Fruit fly (Drosophila melanogaster) S2 (cell line): Measurements from ENCODE around the gene CG34135.

Experiments
- CG8478 ChIP-seq: fragments of >200 bp; optimal IDR thresholded peaks from 2 replicates; lab custom pipeline; 2018
- CTCF ChIP-seq, 2 experiments: fragments of >200 bp; optimal IDR thresholded peaks; 2 replicates each; lab custom pipeline; 2018

CG34135 gene

DNA sequence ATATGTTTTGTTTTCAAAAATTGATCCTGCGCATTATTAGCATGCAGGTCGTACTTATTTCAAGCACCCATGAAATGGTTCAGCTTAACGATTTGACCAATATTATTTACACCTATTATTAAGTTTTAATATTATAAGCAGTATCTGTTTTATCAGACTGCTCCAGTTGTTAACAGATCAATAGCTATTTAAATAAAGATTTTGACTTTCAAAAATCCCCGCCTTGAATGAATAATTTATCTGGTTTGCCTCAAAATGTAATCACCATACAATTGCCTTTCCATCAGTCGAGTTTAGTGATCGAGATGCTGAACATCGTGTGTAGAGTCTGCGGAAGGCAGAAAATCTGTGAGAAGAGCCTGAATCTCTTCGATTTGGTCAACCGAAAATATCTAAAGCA lies 42.8 kb downstream of the CG34135 start, which contains the start of gene ouib:
Gene ouib (plus strand): TSS at position 301 of the 400 bp plus-strand sequence.
- TF ChIP-seq CG8478 (lab: Kevin White, UChicago) = no peak
- no peak for TF ChIP-seq CTCF (optimal IDR thresholded peaks at IDR 0.05; lab: Kevin White, UChicago)

DNA sequence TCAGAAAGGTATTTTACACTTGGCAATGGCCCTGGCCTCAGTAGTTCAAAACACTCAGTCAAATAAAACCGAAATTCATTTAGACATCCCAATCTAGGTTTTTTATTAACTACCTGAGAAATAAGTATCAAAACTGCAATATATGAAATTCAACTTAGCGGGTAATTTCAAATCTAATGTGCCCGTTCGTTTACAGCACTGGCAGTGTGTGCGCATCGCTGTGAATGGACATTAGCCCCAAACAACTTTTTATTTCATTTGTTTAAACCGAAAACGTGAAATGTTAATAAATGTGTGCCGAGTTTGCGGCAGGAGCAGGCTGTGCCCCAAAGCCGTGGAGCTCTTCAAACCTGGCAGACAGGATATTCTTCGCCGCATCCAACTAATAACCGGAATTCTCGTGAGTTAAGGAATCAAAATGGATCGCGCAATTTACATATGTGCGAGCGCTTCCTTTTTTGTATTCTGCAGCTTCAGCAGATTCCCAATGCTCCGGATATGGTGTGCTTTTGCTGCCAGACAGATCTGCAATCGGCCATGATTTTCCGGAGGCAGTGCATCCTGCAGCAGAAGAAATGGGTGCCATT lies 44.9 kb downstream of the CG34135 start, which contains the start of gene nom:
Gene nom (plus strand): TSS at position 213 of the 587 bp plus-strand sequence.
- TF ChIP-seq CG8478 (lab: Kevin White, UChicago) (no peak), CTCF (optimal IDR thresholded peaks at IDR 0.05; lab: Kevin White, UChicago) (no peak)

DNA sequence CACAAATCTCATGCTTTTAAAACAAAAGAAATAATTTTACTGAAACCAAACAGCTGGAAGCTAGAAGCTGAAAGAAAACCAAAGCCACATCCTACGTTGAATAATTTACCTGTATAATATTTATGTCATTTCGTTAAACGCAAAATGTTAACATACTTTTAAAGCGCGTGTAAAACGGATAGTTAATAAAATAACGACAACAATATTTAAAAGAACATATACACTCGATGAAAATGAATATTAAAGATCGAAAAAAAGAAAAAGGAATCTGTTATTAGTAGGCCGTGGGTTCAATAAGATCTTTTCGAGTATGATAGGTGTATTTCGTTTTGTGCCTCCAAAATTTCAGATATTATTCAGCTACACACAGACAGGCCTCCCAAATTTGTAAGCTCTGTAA lies 46.9 kb downstream of the CG34135 start, which contains the start of gene CG8136:
Gene CG8136 (plus strand): TSS at position 301 of the 400 bp plus-strand sequence.
- TF ChIP-seq CG8478 (lab: Kevin White, UChicago) (no peak), CTCF (optimal IDR thresholded peaks at IDR 0.05; lab: Kevin White, UChicago) (no peak)

DNA sequence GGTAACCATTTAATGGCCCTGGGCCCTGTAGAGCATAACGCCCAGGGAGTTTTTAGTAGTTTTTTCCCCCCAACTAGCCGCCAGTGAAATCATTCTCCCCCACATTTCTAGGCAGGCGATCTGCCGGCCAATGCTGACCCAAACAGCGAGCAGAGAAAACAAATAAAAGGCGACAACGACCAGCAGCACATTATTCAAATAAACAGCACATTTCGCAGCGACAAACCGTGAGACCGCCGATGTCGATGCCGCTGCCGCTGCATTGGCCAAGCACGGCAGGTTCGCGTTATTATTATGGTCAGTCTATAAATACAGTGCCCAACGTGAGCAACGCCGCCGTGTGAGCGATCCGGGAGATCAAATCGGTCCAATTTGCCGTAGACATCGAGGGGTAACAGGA lies 49.1 kb downstream of the CG34135 start, which contains the start of gene CG11760:
Gene CG11760 (plus strand): TSS at position 301 of the 400 bp plus-strand sequence.
- TF ChIP-seq CG8478 (lab: Kevin White, UChicago) (no peak), CTCF (optimal IDR thresholded peaks at IDR 0.05; lab: Kevin White, UChicago) (no peak)

DNA sequence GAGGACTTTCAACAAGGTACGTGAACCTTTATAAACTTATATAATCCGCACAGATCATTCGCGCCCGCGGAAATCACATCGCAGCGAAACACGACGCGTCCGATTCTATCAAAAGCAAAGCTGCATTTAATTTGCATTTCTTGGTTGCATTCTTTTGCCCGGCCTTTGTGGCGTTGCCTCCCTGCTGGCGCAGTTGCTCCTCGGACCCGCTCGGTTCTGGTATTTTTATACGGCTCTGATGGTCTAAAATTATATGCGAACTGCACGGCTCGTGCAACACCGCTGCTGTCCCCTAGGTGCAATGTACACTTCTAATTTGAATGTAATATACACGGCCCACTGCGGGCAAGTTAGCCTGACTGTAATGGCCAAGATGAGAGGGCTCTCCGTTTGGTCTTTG lies 49.6 kb downstream of the CG34135 start, which contains the start of gene Cks85A:
Gene Cks85A (minus strand): TSS at position 101 of the 400 bp plus-strand sequence.
- no peak for TF ChIP-seq CTCF (optimal IDR thresholded peaks at IDR 0.05; lab: Kevin White, UChicago)

DNA sequence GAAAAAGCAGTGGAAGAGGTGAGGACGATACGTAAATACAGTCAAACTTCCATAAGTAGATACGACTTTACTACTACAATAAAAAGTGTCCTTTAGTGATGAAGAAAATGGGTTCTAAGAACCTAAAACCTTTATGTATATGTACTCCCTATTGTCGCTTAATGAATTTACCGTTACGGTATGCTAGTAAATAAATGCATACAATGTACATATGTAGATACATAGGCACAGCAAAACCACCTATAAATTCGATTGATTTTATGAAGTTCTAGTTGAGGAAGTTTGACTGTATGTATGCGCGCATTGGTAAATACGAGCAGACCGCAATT lies 51.5 kb downstream of the CG34135 start:
- TF ChIP-seq CTCF (optimal IDR thresholded peaks at IDR 0.05; lab: Kevin White, UChicago) (no peak), CG8478 (lab: Kevin White, UChicago) (no peak)

DNA sequence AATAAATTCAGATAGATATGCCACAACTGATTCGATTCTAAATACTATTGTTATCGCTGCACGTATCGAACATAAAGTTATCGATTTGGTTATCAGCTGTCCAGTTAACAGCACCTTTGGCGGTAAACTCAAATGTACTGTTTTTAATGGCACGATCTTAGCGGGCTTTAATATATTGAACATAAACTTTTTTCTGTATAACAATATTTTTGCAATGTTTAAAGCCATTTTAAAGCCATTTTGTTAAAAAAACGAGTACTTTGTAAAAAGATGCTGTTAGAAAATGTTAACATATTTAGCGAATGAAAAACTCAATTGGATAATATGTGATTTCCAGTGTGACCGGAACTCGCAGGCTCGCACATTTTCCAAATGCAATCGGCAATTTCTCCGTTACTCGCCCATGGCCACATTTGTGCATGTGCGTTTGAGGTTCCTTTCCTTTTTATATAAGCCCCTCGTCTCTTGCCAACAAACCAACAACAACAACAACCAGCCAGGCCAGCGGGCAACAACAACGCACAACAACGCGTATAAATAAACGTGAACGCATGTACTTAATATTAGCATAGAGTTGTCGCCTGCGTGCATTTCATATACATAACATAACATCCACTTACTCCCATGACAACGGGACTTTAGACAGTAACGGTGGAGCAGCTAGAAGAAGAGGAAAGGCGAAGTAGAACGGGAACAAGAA lies 52.0 kb downstream of the CG34135 start, which contains the start of gene TMEM216:
Gene TMEM216 (plus strand): TSS at position 393 of the 700 bp plus-strand sequence.
- TF ChIP-seq CTCF (optimal IDR thresholded peaks at IDR 0.05; lab: Kevin White, UChicago) = peak in 1 of 2 experiments; percentile 19
- TF ChIP-seq CG8478 (lab: Kevin White, UChicago) = no peak

DNA sequence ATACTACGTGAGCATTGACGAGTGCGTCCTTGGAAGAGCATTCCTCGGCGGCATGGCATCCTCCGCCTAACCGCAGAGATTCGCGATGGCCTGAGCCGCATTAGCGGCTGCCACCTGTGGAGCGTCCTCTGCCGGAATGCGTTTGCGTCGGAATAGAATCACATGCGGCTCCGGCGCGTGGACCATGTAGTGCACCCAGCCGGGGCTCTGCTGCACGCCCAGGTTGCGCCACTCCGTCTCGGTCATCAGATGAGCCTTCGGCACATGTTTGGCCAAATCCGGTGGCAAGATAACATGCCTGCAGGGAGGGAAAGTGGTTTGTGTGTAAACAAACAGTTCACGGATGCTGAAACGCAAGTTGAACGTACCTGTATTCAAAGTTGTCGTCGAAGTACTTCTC lies 52.6 kb downstream of the CG34135 start:
- TF ChIP-seq CG8478 (lab: Kevin White, UChicago) (no peak), CTCF (optimal IDR thresholded peaks at IDR 0.05; lab: Kevin White, UChicago) (peak in 1 of 2 experiments; percentile 22)

DNA sequence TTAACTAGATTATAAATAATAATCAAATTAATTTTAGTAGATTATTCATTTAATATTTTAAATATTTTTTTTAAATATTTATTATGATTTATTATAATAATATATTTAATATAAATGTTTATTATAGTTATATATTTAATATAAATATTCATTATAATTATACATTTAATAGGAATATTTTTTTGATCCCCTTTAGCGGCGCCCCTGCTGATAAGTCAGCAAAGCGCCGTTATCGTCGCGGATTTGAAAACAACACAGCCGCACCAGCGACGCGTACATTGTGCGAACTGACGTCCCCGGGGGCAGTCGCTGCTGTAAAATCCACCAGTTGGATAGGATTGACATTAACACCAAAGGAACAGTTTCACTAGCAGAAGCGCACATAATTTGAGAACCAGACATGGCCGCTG lies 55.3 kb downstream of the CG34135 start, which contains the start of gene CG8112:
Gene CG8112 (plus strand): TSS at position 212 of the 410 bp plus-strand sequence.
- TF ChIP-seq CTCF (optimal IDR thresholded peaks at IDR 0.05; lab: Kevin White, UChicago) (no peak), CG8478 (lab: Kevin White, UChicago) (no peak)

DNA sequence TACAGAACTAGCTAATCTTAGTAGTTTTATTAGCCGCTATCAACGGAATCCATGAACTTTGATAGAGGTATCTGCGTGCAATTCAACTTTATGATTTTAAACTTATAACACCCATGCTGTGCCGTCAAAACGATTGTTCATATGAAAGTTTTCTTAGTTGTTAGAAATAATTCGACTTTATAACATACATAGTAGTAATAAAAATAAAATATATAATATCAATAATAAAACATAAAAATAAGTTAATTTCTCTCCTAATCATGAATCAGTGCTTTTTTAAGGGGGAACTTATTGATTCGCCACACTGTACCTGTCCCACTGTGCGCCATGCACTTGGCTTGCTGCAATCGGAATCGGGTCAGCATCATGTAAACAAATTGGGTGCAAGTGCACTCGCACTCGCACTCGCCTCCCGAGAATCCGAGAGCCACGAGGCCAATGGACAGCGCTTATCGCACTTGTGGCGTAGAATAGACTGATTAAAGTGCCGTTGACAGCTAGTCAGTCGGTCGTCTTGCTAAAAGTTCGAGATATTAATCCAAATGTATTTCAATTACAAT lies 56.0 kb downstream of the CG34135 start:
- TF ChIP-seq CTCF (optimal IDR thresholded peaks at IDR 0.05; lab: Kevin White, UChicago) = no peak
- TF ChIP-seq CG8478 (lab: Kevin White, UChicago) = no peak

DNA sequence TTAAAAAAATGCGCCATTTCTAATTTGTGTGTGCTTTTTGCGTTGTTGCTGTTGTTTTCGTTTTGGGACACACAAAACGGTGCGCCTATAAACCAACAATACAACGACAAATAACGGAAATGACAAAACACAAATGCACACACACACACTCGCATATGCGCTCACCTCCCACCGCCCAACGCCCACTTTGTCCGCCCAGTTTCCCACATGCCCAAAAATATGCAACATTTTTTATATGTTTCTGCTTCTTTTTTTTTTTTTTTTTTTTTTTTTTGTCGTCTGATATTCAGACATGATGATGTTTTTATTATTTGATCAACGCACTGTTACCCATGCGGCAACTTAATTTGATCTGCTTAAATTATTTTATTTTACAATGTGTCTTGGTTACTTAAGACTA lies 60.8 kb downstream of the CG34135 start:
- no peak for TF ChIP-seq CTCF (optimal IDR thresholded peaks at IDR 0.05; lab: Kevin White, UChicago)
- TF ChIP-seq CG8478 (lab: Kevin White, UChicago) = no peak

DNA sequence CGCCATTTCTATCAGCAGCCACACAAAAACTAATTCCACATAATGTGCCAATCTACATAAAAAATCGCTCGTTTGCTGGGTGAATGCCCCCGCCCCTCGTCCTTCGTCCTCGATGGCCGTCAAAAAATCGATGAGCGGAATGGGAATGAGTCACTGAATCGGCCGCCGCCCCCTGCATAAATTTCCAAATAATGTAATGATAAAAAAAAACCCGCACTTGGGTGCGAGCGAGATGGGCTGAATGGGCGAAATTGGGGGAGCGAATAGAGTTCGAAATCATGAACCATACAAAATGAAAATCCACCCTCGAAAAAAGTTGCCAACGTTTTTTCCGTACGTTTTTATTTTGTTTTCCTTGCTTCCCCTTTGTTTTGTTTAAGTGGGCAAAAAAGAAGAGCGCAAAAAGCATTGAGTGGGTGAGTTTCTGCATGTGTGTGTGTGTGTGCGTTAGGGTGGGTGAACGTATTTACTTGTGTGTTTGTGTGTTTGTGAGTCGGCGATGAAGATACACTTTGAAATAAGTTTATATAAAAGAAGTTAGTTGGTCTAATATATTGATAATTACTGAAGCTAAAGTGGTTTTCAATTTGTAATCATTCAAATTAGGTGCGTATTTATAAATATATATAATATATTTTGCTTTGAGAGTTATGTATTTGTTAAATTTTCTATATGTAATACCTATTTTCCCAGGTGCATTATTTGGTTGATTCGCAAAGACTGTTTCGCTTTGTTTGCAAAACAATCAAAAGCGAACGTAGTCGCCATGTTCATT lies 62.5 kb downstream of the CG34135 start:
- TF ChIP-seq CG8478 (lab: Kevin White, UChicago) (no peak), CTCF (optimal IDR thresholded peaks at IDR 0.05; lab: Kevin White, UChicago) (no peak)

DNA sequence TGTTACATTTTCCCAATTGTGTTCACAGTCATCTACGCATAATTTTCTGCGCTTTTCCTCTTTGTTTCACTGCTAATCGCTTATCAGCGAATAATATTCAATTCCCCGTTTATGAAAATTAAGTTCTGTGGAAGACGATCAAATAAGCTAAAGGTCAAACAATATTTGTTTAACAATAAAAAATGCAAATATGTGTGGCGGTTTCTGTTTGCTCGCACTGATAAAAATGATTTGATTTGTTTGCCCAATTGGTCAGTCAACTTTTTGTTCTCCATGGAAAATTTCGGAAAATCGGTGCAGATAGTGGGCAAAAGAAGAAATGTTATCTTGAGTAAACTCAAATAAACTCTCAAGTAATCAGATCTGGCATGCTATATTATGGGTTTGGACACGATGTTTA lies 63.3 kb downstream of the CG34135 start:
- TF ChIP-seq CTCF (optimal IDR thresholded peaks at IDR 0.05; lab: Kevin White, UChicago) = no peak
- no peak for TF ChIP-seq CG8478 (lab: Kevin White, UChicago)

DNA sequence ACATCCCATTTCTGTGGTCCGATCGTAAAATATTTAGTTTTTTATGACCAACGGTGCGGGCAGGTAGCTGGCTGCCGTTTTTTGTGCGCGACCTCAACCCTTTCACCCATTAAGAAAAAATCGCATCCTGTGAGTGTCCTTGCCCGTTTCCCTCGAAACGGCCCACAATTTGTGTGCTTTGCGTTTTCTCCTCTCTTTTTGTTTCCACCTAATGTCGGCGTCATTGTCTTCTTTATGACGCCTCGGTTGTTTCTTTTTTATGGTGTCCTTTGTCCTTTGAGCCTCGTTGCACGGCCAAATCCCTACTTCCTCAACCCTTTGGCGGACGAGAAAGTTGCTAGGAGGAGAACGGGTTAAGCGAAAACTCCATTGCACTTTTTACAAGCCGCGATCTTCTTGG lies 66.8 kb downstream of the CG34135 start:
- TF ChIP-seq CTCF (optimal IDR thresholded peaks at IDR 0.05; lab: Kevin White, UChicago) = no peak
- TF ChIP-seq CG8478 (lab: Kevin White, UChicago) = no peak
